Worm (Caenorhabditis elegans) whole organism, L4 larva: ENCODE results near the gene Y54H5A.2.

Experiments used
- F37D6.2 ChIP-seq: sonication (generic microtip); optimal IDR thresholded peaks from 2 replicates; lab custom pipeline; 2016; ENCODE audit warnings: mild to moderate bottlenecking, missing genetic modification characterization, missing compliant biosample characterization
- F44E2.7 ChIP-seq: fragments of 200-800 bp; sonication (Bioruptor generic); IDR thresholded peaks from 2 replicates; pipeline ENCODE4 v2.1.2; 2022; ENCODE audit warnings: missing genetic modification characterization, missing compliant biosample characterization
- F49E8.2 ChIP-seq: sonication (generic microtip); optimal IDR thresholded peaks from 2 replicates; lab custom pipeline; 2016; ENCODE audit warnings: missing compliant biosample characterization, mild to moderate bottlenecking, missing genetic modification characterization, borderline replicate concordance
- Y48G9A.11 ChIP-seq: fragments of 200-800 bp; sonication (Bioruptor generic); IDR thresholded peaks from 2 replicates; pipeline ENCODE4 v1.3.6; 2022; ENCODE audit warnings: missing genetic modification reagents, missing genetic modification characterization, missing compliant biosample characterization
- ZK337.2 ChIP-seq: fragments of 200-800 bp; sonication (Bioruptor generic); IDR thresholded peaks from 2 replicates; pipeline ENCODE4 v1.3.6; 2022; ENCODE audit warnings: missing genetic modification reagents, missing genetic modification characterization, missing compliant biosample characterization
- ZK546.5 ChIP-seq, 2 experiments: sonication (generic microtip); optimal IDR thresholded peaks; 2 replicates each; lab custom pipeline; 2017; ENCODE audit warnings: missing biosample characterization in 2 of 2, missing genetic modification characterization in 2 of 2
- aha-1 ChIP-seq: fragments of 150-350 bp; peaks from one replicate; lab custom pipeline; 2014; ENCODE audit warnings: missing biosample characterization, missing genetic modification characterization
- arid-1 ChIP-seq: fragments of 200-800 bp; sonication (Bioruptor generic); conservative IDR thresholded peaks from 2 replicates; pipeline ENCODE4 v1.3.6; 2022; ENCODE audit warnings: missing genetic modification reagents, missing genetic modification characterization, missing compliant biosample characterization
- ceh-28 ChIP-seq: fragments of 150-350 bp; optimal IDR thresholded peaks from 2 replicates; lab custom pipeline; 2014; ENCODE audit warnings: missing biosample characterization, missing genetic modification reagents, missing genetic modification characterization
- ceh-44 ChIP-seq: fragments of 200-800 bp; sonication (Bioruptor generic); IDR thresholded peaks from 2 replicates; pipeline ENCODE4 v1.3.6; 2022; ENCODE audit warnings: missing genetic modification reagents, missing genetic modification characterization, missing compliant biosample characterization
- ceh-82 ChIP-seq: sonication (generic microtip); optimal IDR thresholded peaks from 2 replicates; lab custom pipeline; 2017; ENCODE audit warnings: missing biosample characterization, missing genetic modification characterization
- cey-2 ChIP-seq: sonication (generic microtip); optimal IDR thresholded peaks from 3 replicates; lab custom pipeline; 2017; ENCODE audit warnings: missing genetic modification characterization, mild to moderate bottlenecking, missing compliant biosample characterization, antibody characterized with exemption, borderline replicate concordance; ENCODE audit not compliant: insufficient read depth
- daf-16 ChIP-seq, 3 experiments: sonication (generic microtip); optimal IDR thresholded peaks; 2 replicates each; lab custom pipeline; 2016 to 2017; ENCODE audit warnings: missing genetic modification characterization in 3 of 3, missing genetic modification reagents in 3 of 3, mild to moderate bottlenecking in 2 of 3, missing compliant biosample characterization in 2 of 3, missing biosample characterization in 1 of 3, moderate library complexity in 1 of 3
- daf-8 ChIP-seq: fragments of 200-800 bp; sonication (Bioruptor generic); IDR thresholded peaks from 2 replicates; pipeline ENCODE4 v1.3.6; 2022; ENCODE audit warnings: missing genetic modification characterization, missing compliant biosample characterization
- dmd-9 ChIP-seq: fragments of 200-800 bp; sonication (Bioruptor generic); IDR thresholded peaks from 2 replicates; pipeline ENCODE4 v1.3.6; 2022; ENCODE audit warnings: missing genetic modification reagents, missing genetic modification characterization, missing compliant biosample characterization
- dpl-1 ChIP-seq: fragments of 150-350 bp; optimal IDR thresholded peaks from 2 replicates; lab custom pipeline; 2014; ENCODE audit warnings: missing biosample characterization, missing genetic modification reagents, missing genetic modification characterization
- dve-1 ChIP-seq: sonication (generic microtip); optimal IDR thresholded peaks from 2 replicates; lab custom pipeline; 2017; ENCODE audit warnings: antibody characterized with exemption, mild to moderate bottlenecking, missing genetic modification characterization, missing compliant biosample characterization; ENCODE audit not compliant: insufficient read depth
- egl-43 ChIP-seq: fragments of 200-800 bp; sonication (Bioruptor generic); IDR thresholded peaks from 2 replicates; pipeline ENCODE4 v1.3.6; 2022; ENCODE audit warnings: missing genetic modification reagents, missing genetic modification characterization, missing compliant biosample characterization
- fos-1 ChIP-seq: fragments of 150-350 bp; optimal IDR thresholded peaks from 2 replicates; lab custom pipeline; 2014; ENCODE audit warnings: missing biosample characterization, missing genetic modification characterization
- gei-8 ChIP-seq: fragments of 200-800 bp; sonication (Bioruptor generic); optimal IDR thresholded peaks from 2 replicates; lab custom pipeline; 2018; ENCODE audit warnings: mild to moderate bottlenecking, missing genetic modification characterization, missing compliant biosample characterization
- hif-1 ChIP-seq, 2 experiments: sonication (generic microtip); optimal IDR thresholded peaks; 2 replicates each; lab custom pipeline; 2016 to 2017; ENCODE audit warnings: missing compliant biosample characterization in 2 of 2, missing genetic modification characterization in 2 of 2, missing genetic modification reagents in 2 of 2, missing genotype in 2 of 2, mild to moderate bottlenecking in 1 of 2
- hlh-11 ChIP-seq: fragments of 200-800 bp; sonication (Bioruptor generic); optimal IDR thresholded peaks from 2 replicates; lab custom pipeline; 2018; ENCODE audit warnings: mild to moderate bottlenecking, missing genetic modification characterization, missing compliant biosample characterization
- hlh-30 ChIP-seq: sonication (generic microtip); optimal IDR thresholded peaks from 2 replicates; lab custom pipeline; 2017; ENCODE audit warnings: antibody characterized with exemption, mild to moderate bottlenecking, missing genetic modification characterization, missing compliant biosample characterization; ENCODE audit not compliant: insufficient read depth
- hmg-1.1 ChIP-seq: fragments of 200-800 bp; sonication (Bioruptor generic); IDR thresholded peaks from 2 replicates; pipeline ENCODE4 v1.3.6; 2022; ENCODE audit warnings: missing genetic modification reagents, missing genetic modification characterization, missing compliant biosample characterization
- jun-1 ChIP-seq: fragments of 150-350 bp; optimal IDR thresholded peaks from 2 replicates; lab custom pipeline; 2014; ENCODE audit warnings: missing biosample characterization, missing genetic modification reagents, missing genetic modification characterization
- lin-1 ChIP-seq: fragments of 200-800 bp; sonication (Bioruptor generic); IDR thresholded peaks from 2 replicates; pipeline ENCODE4 v1.3.6; 2022; ENCODE audit warnings: missing genetic modification reagents, missing genetic modification characterization, missing compliant biosample characterization
- lin-38 ChIP-seq: fragments of 200-800 bp; sonication (Bioruptor generic); IDR thresholded peaks from 2 replicates; pipeline ENCODE4 v1.3.6; 2022; ENCODE audit warnings: missing genetic modification reagents, missing genetic modification characterization, missing compliant biosample characterization
- lin-39 ChIP-seq: fragments of 150-350 bp; optimal IDR thresholded peaks from 2 replicates; lab custom pipeline; 2014; ENCODE audit warnings: missing biosample characterization, missing genetic modification reagents, missing genetic modification characterization
- madf-5 ChIP-seq, 2 experiments: fragments of 200-800 bp; sonication (Bioruptor generic); IDR thresholded peaks; 2 replicates each; pipeline ENCODE4 v1.3.6; 2022; ENCODE audit warnings: missing compliant biosample characterization in 2 of 2, missing genetic modification characterization in 2 of 2
- mdl-1 ChIP-seq, 2 experiments: fragments of 150-350 bp in 1 of 2; sonication (generic microtip) in 1 of 2; optimal IDR thresholded peaks; 2 replicates each; lab custom pipeline; 2014 to 2017; ENCODE audit warnings: missing biosample characterization in 2 of 2, missing genetic modification characterization in 2 of 2
- mep-1 ChIP-seq: fragments of 150-350 bp; sonication (generic microtip); optimal IDR thresholded peaks from 3 replicates; lab custom pipeline; 2014; ENCODE audit warnings: missing biosample characterization, missing genetic modification characterization
- mes-2 ChIP-seq: sonication (generic microtip); optimal IDR thresholded peaks from 2 replicates; lab custom pipeline; 2016; ENCODE audit warnings: missing genotype, mild to moderate bottlenecking, missing genetic modification characterization, missing compliant biosample characterization; ENCODE audit not compliant: poor library complexity, severe bottlenecking
- mxl-3 ChIP-seq: fragments of 200-800 bp; sonication (Bioruptor generic); optimal IDR thresholded peaks from 2 replicates; lab custom pipeline; 2018; ENCODE audit warnings: mild to moderate bottlenecking, missing genetic modification characterization, missing compliant biosample characterization
- nhr-111 ChIP-seq: fragments of 200-800 bp; sonication (Bioruptor generic); optimal IDR thresholded peaks from 2 replicates; lab custom pipeline; 2018; ENCODE audit warnings: mild to moderate bottlenecking, missing genetic modification characterization, missing compliant biosample characterization
- nhr-28 ChIP-seq: fragments of 150-350 bp; optimal IDR thresholded peaks from 2 replicates; lab custom pipeline; 2014; ENCODE audit warnings: missing biosample characterization, missing genetic modification characterization
- nhr-42 ChIP-seq: fragments of 200-800 bp; sonication (Bioruptor generic); IDR thresholded peaks from 2 replicates; pipeline ENCODE4 v1.3.6; 2022; ENCODE audit warnings: missing genetic modification characterization, missing compliant biosample characterization
- php-3 ChIP-seq: fragments of 200-800 bp; sonication (Bioruptor generic); IDR thresholded peaks from 2 replicates; pipeline ENCODE4 v1.3.6; 2022; ENCODE audit warnings: missing genetic modification reagents, missing genetic modification characterization, missing compliant biosample characterization
- snpc-4 ChIP-seq: fragments of 150-350 bp; optimal IDR thresholded peaks from 2 replicates; lab custom pipeline; 2014; ENCODE audit warnings: missing biosample characterization, missing genetic modification characterization
- spr-1 ChIP-seq: sonication (generic microtip); optimal IDR thresholded peaks from 2 replicates; lab custom pipeline; 2016; ENCODE audit warnings: mild to moderate bottlenecking, missing genetic modification characterization, missing compliant biosample characterization
- unc-39 ChIP-seq: sonication (generic microtip); optimal IDR thresholded peaks from 2 replicates; lab custom pipeline; 2017; ENCODE audit warnings: missing biosample characterization, missing genetic modification characterization
- unc-62 ChIP-seq, 3 experiments: fragments of 150-350 bp in 1 of 3; sonication (generic microtip); optimal IDR thresholded peaks in 2 of 3; peaks in 1 of 3; 1 replicate in 1 of 3; 2 replicates in 2 of 3; lab custom pipeline; 2014 to 2017; ENCODE audit warnings: missing biosample characterization in 3 of 3, missing genetic modification characterization in 3 of 3, missing genetic modification reagents in 3 of 3, missing genotype in 1 of 3
- zag-1 ChIP-seq: fragments of 150-350 bp; optimal IDR thresholded peaks from 2 replicates; lab custom pipeline; 2014; ENCODE audit warnings: missing biosample characterization, missing genetic modification characterization
- zfp-2 ChIP-seq: sonication (generic microtip); optimal IDR thresholded peaks from 2 replicates; lab custom pipeline; 2016; ENCODE audit warnings: mild to moderate bottlenecking, missing genetic modification characterization, missing compliant biosample characterization
- zip-11 ChIP-seq: fragments of 200-800 bp; sonication (Bioruptor generic); IDR thresholded peaks from 2 replicates; pipeline ENCODE4 v1.3.6; 2022; ENCODE audit warnings: missing genetic modification characterization, missing compliant biosample characterization
- ztf-7 ChIP-seq: fragments of 150-350 bp; optimal IDR thresholded peaks from 2 replicates; lab custom pipeline; 2014; ENCODE audit warnings: missing biosample characterization, missing genetic modification characterization

Y54H5A.2 gene

DNA sequence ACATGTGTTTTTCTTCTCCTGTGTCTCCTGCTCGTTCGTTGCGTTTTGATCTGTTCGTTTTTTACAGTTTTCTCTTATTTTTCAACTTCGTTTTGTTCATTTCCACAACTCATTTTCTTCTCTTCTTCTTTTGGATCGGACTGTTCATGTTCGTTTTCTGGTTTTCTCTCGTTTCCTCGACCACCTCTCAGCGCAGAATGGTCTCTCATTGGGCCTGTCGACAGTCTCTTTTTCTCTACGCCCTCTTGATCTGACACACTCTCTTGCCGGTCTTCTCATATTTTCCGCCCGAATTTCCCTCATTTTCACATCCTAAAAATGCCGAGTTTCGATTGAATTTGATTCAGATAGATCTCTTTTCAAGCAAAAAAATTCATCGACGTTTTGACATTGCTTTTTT, 32.3 kb upstream of the Y54H5A.2 start:
- no peak for TF ChIP-seq unc-62 (GFP tag; optimal IDR thresholded peaks at IDR 0.05 in 1 of 2; lab: Kevin White, UChicago)
- no peak for TF ChIP-seq unc-62 (tag; optimal IDR thresholded peaks at IDR 0.05; lab: Kevin White, UChicago)
- TF ChIP-seq aha-1 (tag; lab: Kevin White, UChicago) = peak; percentile 5
- no peak for TF ChIP-seq mdl-1 (tag; optimal IDR thresholded peaks at IDR 0.05; lab: Kevin White, UChicago)
- no peak for TF ChIP-seq lin-39 (tag; lab: Kevin White, UChicago)
- TF ChIP-seq nhr-28 (tag; lab: Kevin White, UChicago) = peak; percentile 4
- TF ChIP-seq unc-39 (tag; lab: Kevin White, UChicago) = no peak
- no peak for TF ChIP-seq daf-8

DNA sequence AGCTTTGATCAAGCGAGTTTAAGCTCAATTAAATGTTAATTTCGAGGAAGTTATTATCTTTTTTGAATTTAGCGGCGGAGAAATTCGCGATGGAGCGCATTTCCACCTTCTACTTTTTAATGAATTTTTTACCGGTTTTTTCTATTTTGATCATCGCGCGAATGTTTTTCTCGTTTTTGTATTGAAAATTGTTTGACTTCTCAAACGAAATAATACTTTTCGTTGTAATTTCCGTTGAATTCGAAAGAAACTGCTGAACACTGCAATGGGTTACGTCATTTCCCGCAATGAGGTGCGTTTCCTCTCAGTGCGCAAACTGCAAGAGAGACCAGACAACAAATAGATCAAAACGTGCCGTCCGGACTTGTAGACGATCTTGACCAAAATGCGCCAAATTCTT, 31.8 kb upstream of the Y54H5A.2 start:
- TF ChIP-seq hlh-30 = peak; percentile 10
- TF ChIP-seq dpl-1 (GFP tag; lab: Kevin White, UChicago) = peak; percentile 1
- TF ChIP-seq lin-38 (GFP tag; lab: Robert Waterston, UW) = peak; percentile 72
- peak; percentile 18 for TF ChIP-seq mxl-3
- no peak for TF ChIP-seq zip-11
- TF ChIP-seq gei-8 (GFP tag; lab: Kevin White, UChicago) = no peak
- TF ChIP-seq mdl-1 (tag; optimal IDR thresholded peaks at IDR 0.05; lab: Kevin White, UChicago) = peak in 1 of 2 experiments; percentile 38
- TF ChIP-seq hlh-11 = peak; percentile 19

DNA sequence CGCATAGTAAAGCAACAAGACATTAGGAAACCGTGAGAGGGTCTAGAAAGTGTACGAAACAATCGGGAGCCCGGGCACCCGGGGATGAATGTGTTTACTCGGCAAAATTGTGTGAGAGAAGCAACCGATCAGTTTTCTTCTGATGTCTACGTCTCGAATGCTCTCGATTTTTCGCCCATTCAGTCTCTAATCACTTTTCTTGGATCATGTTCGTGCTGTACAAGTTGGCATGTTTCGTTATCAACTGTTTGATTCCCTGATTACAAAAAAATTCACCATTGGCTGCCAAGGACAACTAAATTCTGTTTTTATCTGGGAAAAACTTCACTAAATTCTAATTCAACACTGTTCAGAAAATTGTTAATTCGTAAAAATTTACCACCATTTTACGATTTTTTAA, 31.2 kb upstream of the Y54H5A.2 start:
- TF ChIP-seq hmg-1.1 (GFP tag; lab: Robert Waterston, UW) = no peak
- no peak for TF ChIP-seq php-3 (GFP tag; lab: Robert Waterston, UW)
- TF ChIP-seq madf-5 (GFP tag; IDR thresholded peaks at IDR 0.05; lab: Robert Waterston, UW) = no peak
- TF ChIP-seq ceh-28 (tag; lab: Kevin White, UChicago) = no peak
- peak in 1 of 2 experiments; percentile 76 for TF ChIP-seq unc-62 (GFP tag; optimal IDR thresholded peaks at IDR 0.05 in 1 of 2; lab: Kevin White, UChicago)
- no peak for TF ChIP-seq unc-62 (tag; optimal IDR thresholded peaks at IDR 0.05; lab: Kevin White, UChicago)
- TF ChIP-seq daf-16 (GFP tag; optimal IDR thresholded peaks at IDR 0.05; lab: Kevin White, UChicago) = no peak
- TF ChIP-seq daf-16 (tag; optimal IDR thresholded peaks at IDR 0.05; lab: Kevin White, UChicago) = peak; percentile 51
- TF ChIP-seq Y48G9A.11 (GFP tag; lab: Robert Waterston, UW) = no peak
- TF ChIP-seq egl-43 (GFP tag; lab: Robert Waterston, UW) = no peak
- TF ChIP-seq zfp-2 = no peak
- TF ChIP-seq ZK546.5 (tag; optimal IDR thresholded peaks at IDR 0.05; lab: Kevin White, UChicago) = no peak
- no peak for TF ChIP-seq lin-1 (GFP tag; lab: Robert Waterston, UW)
- TF ChIP-seq cey-2 (tag; lab: Kevin White, UChicago) = no peak
- TF ChIP-seq snpc-4 (tag; lab: Kevin White, UChicago) = no peak
- no peak for TF ChIP-seq zag-1 (tag; lab: Kevin White, UChicago)
- TF ChIP-seq aha-1 (tag; lab: Kevin White, UChicago) = peak; percentile 22
- no peak for TF ChIP-seq ztf-7 (tag; lab: Kevin White, UChicago)
- no peak for TF ChIP-seq hif-1 (tag; optimal IDR thresholded peaks at IDR 0.05; lab: Kevin White, UChicago)
- TF ChIP-seq F37D6.2 = no peak
- TF ChIP-seq ZK337.2 (GFP tag; lab: Robert Waterston, UW) = no peak
- TF ChIP-seq F49E8.2 = no peak
- no peak for TF ChIP-seq fos-1 (tag; lab: Kevin White, UChicago)
- TF ChIP-seq arid-1 (GFP tag; lab: Robert Waterston, UW) = no peak
- no peak for TF ChIP-seq hlh-30
- no peak for TF ChIP-seq nhr-111
- peak; percentile 31 for TF ChIP-seq nhr-28 (tag; lab: Kevin White, UChicago)
- peak; percentile 34 for TF ChIP-seq hlh-11
- TF ChIP-seq ceh-44 (GFP tag; lab: Robert Waterston, UW) = no peak
- TF ChIP-seq nhr-42 = no peak
- TF ChIP-seq dmd-9 (GFP tag; lab: Robert Waterston, UW) = no peak
- no peak for TF ChIP-seq dpl-1 (GFP tag; lab: Kevin White, UChicago)
- TF ChIP-seq spr-1 (tag; lab: Kevin White, UChicago) = no peak
- no peak for TF ChIP-seq mes-2 (tag; lab: Kevin White, UChicago)
- TF ChIP-seq dve-1 (tag; lab: Kevin White, UChicago) = peak; percentile 20
- no peak for TF ChIP-seq jun-1 (tag; lab: Kevin White, UChicago)
- no peak for TF ChIP-seq ceh-82 (tag; lab: Kevin White, UChicago)
- no peak for TF ChIP-seq F44E2.7 (GFP tag; lab: Robert Waterston, UW)
- TF ChIP-seq mep-1 (tag; lab: Kevin White, UChicago) = no peak
- TF ChIP-seq mxl-3 = no peak
